Fruit fly (Drosophila melanogaster) whole organism, prepupa: ENCODE data around the gene CG4789.

Source experiments
- CG11294 ChIP-seq: fragments of 200-800 bp; sonication (Bioruptor generic); IDR thresholded peaks from 2 replicates; pipeline ENCODE4 v1.3.6; 2022; ENCODE audit warnings: missing biosample characterization, missing genetic modification characterization
- CG11762 ChIP-seq: fragments of 200-800 bp; sonication (Bioruptor generic); optimal IDR thresholded peaks from 3 replicates; lab custom pipeline; 2016; ENCODE audit warnings: missing biosample characterization, missing genetic modification characterization; ENCODE audit not compliant: insufficient read depth
- CG15336 ChIP-seq: fragments of 200-800 bp; sonication (Bioruptor generic); IDR thresholded peaks from 2 replicates; pipeline ENCODE4 v1.3.6; 2022; ENCODE audit warnings: missing biosample characterization, missing genetic modification characterization
- CG1621 ChIP-seq: fragments of 200-800 bp; sonication (Bioruptor generic); optimal IDR thresholded peaks from 3 replicates; lab custom pipeline; 2018; ENCODE audit warnings: missing biosample characterization, mild to moderate bottlenecking, missing genetic modification characterization
- CG3032 ChIP-seq: fragments of 200-800 bp; optimal IDR thresholded peaks from 2 replicates; lab custom pipeline; 2019; ENCODE audit warnings: missing biosample characterization, mild to moderate bottlenecking, missing genetic modification characterization, moderate library complexity
- CG32006 ChIP-seq: fragments of 200-800 bp; sonication (Bioruptor generic); optimal IDR thresholded peaks from 3 replicates; lab custom pipeline; 2017; ENCODE audit warnings: missing biosample characterization, mild to moderate bottlenecking, missing genetic modification characterization
- CG3919 ChIP-seq: fragments of 200-800 bp; sonication (Bioruptor generic); optimal IDR thresholded peaks from 3 replicates; lab custom pipeline; 2016; ENCODE audit warnings: missing biosample characterization, missing genetic modification characterization
- CG6276 ChIP-seq: fragments of 200-800 bp; sonication (Bioruptor generic); optimal IDR thresholded peaks from 2 replicates; lab custom pipeline; 2017; ENCODE audit warnings: missing biosample characterization, mild to moderate bottlenecking, missing genetic modification characterization
- CG6792 ChIP-seq: fragments of 200-800 bp; sonication (Bioruptor generic); optimal IDR thresholded peaks from 3 replicates; lab custom pipeline; 2016; ENCODE audit warnings: missing biosample characterization, missing genetic modification characterization
- CG6808 ChIP-seq: fragments of 200-800 bp; sonication (Bioruptor generic); optimal IDR thresholded peaks from 3 replicates; lab custom pipeline; 2017; ENCODE audit warnings: missing biosample characterization, missing genetic modification characterization, mild to moderate bottlenecking, moderate library complexity, missing genetic modification reagents
- CG9139 ChIP-seq: fragments of 200-800 bp; sonication (Bioruptor generic); optimal IDR thresholded peaks from 3 replicates; lab custom pipeline; 2017; ENCODE audit warnings: missing biosample characterization, mild to moderate bottlenecking, missing genetic modification characterization
- Eip78C ChIP-seq: fragments of 200-800 bp; sonication (Bioruptor generic); peaks from one replicate; lab custom pipeline; 2016; ENCODE audit warnings: missing biosample characterization, missing genetic modification characterization
- Ets21C ChIP-seq: fragments of 200-800 bp; sonication (Bioruptor generic); optimal IDR thresholded peaks from 3 replicates; lab custom pipeline; 2016; ENCODE audit warnings: missing biosample characterization, missing genetic modification characterization
- Gug ChIP-seq: fragments of 200-800 bp; sonication (Bioruptor generic); IDR thresholded peaks from 2 replicates; pipeline ENCODE4 v1.3.6; 2022; ENCODE audit warnings: missing biosample characterization, missing genetic modification characterization
- Hr39 ChIP-seq: fragments of 200-800 bp; sonication (Bioruptor generic); optimal IDR thresholded peaks from 2 replicates; lab custom pipeline; 2016; ENCODE audit warnings: missing biosample characterization, missing genetic modification characterization
- Lpt ChIP-seq: fragments of 200-800 bp; sonication (Bioruptor generic); optimal IDR thresholded peaks from 3 replicates; lab custom pipeline; 2016; ENCODE audit warnings: missing biosample characterization, missing genetic modification characterization
- Met ChIP-seq: fragments of 200-800 bp; sonication (Bioruptor generic); optimal IDR thresholded peaks from 3 replicates; lab custom pipeline; 2016; ENCODE audit warnings: missing biosample characterization, missing genetic modification characterization
- OdsH ChIP-seq: fragments of 200-800 bp; sonication (Bioruptor generic); optimal IDR thresholded peaks from 3 replicates; lab custom pipeline; 2016; ENCODE audit warnings: missing biosample characterization, missing genetic modification characterization
- Smox ChIP-seq: fragments of 200-800 bp; sonication (Bioruptor generic); optimal IDR thresholded peaks from 3 replicates; lab custom pipeline; 2016; ENCODE audit warnings: missing biosample characterization, missing genetic modification characterization
- Sox102F ChIP-seq: fragments of 200-800 bp; sonication (Bioruptor generic); optimal IDR thresholded peaks from 2 replicates; lab custom pipeline; 2016; ENCODE audit warnings: missing biosample characterization, mild to moderate bottlenecking, missing genetic modification characterization
- Sox14 ChIP-seq: fragments of 200-800 bp; sonication (Bioruptor generic); optimal IDR thresholded peaks from 3 replicates; lab custom pipeline; 2016; ENCODE audit warnings: missing biosample characterization, missing genetic modification characterization
- Sox15 ChIP-seq: fragments of 200-800 bp; sonication (Bioruptor generic); optimal IDR thresholded peaks from 3 replicates; lab custom pipeline; 2016; ENCODE audit warnings: missing biosample characterization, missing genetic modification characterization
- achi ChIP-seq: fragments of 200-800 bp; sonication (Bioruptor generic); optimal IDR thresholded peaks from 3 replicates; lab custom pipeline; 2016; ENCODE audit warnings: missing biosample characterization, missing genetic modification characterization
- acj6 ChIP-seq: fragments of 200-800 bp; sonication (Bioruptor generic); optimal IDR thresholded peaks from 3 replicates; lab custom pipeline; 2016; ENCODE audit warnings: missing biosample characterization, missing genetic modification characterization
- cyc ChIP-seq: fragments of 200-800 bp; sonication (Bioruptor generic); optimal IDR thresholded peaks from 3 replicates; lab custom pipeline; 2016; ENCODE audit warnings: missing biosample characterization, missing genetic modification characterization
- dac ChIP-seq: fragments of 200-800 bp; sonication (Bioruptor generic); optimal IDR thresholded peaks from 2 replicates; lab custom pipeline; 2017; ENCODE audit warnings: missing biosample characterization, mild to moderate bottlenecking, missing genetic modification characterization
- esn ChIP-seq: fragments of 200-800 bp; sonication (Bioruptor generic); optimal IDR thresholded peaks from 2 replicates; lab custom pipeline; 2016; ENCODE audit warnings: missing biosample characterization, mild to moderate bottlenecking, missing genetic modification characterization, moderate library complexity
- fd59A ChIP-seq: fragments of 200-800 bp; sonication (Bioruptor generic); optimal IDR thresholded peaks from 2 replicates; lab custom pipeline; 2017; ENCODE audit warnings: missing biosample characterization, mild to moderate bottlenecking, missing genetic modification characterization, missing genetic modification reagents
- lz ChIP-seq: fragments of 200-800 bp; sonication (Bioruptor generic); optimal IDR thresholded peaks from 3 replicates; lab custom pipeline; 2016; ENCODE audit warnings: missing biosample characterization, missing genetic modification characterization
- net ChIP-seq: fragments of 200-800 bp; sonication (Bioruptor generic); optimal IDR thresholded peaks from 3 replicates; lab custom pipeline; 2016; ENCODE audit warnings: missing biosample characterization, missing genetic modification characterization
- salr ChIP-seq, 2 experiments: fragments of 200-800 bp; sonication (Bioruptor generic); optimal IDR thresholded peaks; 3 replicates each; lab custom pipeline; 2016 to 2018; ENCODE audit warnings: missing biosample characterization in 2 of 2, missing genetic modification characterization in 2 of 2, mild to moderate bottlenecking in 1 of 2
- spab ChIP-seq: fragments of 200-800 bp; sonication (Bioruptor generic); optimal IDR thresholded peaks from 2 replicates; lab custom pipeline; 2017; ENCODE audit warnings: missing biosample characterization, mild to moderate bottlenecking, missing genetic modification characterization, missing genetic modification reagents
- vri ChIP-seq: fragments of 200-800 bp; sonication (Bioruptor generic); optimal IDR thresholded peaks from 3 replicates; lab custom pipeline; 2016; ENCODE audit warnings: missing biosample characterization, mild to moderate bottlenecking, missing genetic modification characterization

The CG4789 gene

DNA sequence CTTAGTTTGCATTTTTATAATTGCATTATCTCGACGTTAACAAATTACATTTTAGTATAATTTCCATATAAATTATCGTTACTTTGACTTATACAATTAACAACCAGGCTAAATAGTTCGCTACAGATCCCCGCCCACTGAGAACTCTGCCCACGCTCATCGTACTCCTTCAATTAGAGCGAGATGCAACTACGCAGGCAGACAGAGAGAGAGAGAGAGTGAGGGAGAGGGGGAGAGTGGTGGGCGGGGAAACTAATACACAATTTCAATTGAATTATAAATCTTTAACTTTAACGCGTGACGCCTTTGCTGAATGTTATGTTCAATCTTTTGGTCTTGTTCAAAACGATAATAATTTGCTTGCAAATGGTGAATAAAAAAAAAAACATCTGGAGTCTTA lies 2.6 kb upstream of the CG4789 start:
- TF ChIP-seq Smox (GFP tag; lab: Kevin White, UChicago), result no peak
- TF ChIP-seq spab (GFP tag; lab: Kevin White, UChicago), result no peak
- TF ChIP-seq Gug (GFP tag; lab: Robert Waterston, UW), result no peak
- no peak for TF ChIP-seq Lpt (GFP tag; lab: Kevin White, UChicago)
- TF ChIP-seq CG11294, result no peak
- TF ChIP-seq cyc, result no peak
- no peak for TF ChIP-seq Ets21C (GFP tag; lab: Kevin White, UChicago)
- TF ChIP-seq fd59A (GFP tag; lab: Kevin White, UChicago), result no peak
- TF ChIP-seq Sox15 (GFP tag; lab: Kevin White, UChicago), result no peak
- no peak for TF ChIP-seq CG15336
- no peak for TF ChIP-seq CG32006 (GFP tag; lab: Kevin White, UChicago)
- no peak for TF ChIP-seq Hr39 (GFP tag; lab: Kevin White, UChicago)
- TF ChIP-seq Sox14, result no peak
- no peak for TF ChIP-seq Met (GFP tag; lab: Kevin White, UChicago)
- TF ChIP-seq Eip78C (GFP tag; lab: Kevin White, UChicago), result no peak
- TF ChIP-seq CG6808 (GFP tag; lab: Kevin White, UChicago), result no peak
- TF ChIP-seq, all 60 proteins: peak for 0

DNA sequence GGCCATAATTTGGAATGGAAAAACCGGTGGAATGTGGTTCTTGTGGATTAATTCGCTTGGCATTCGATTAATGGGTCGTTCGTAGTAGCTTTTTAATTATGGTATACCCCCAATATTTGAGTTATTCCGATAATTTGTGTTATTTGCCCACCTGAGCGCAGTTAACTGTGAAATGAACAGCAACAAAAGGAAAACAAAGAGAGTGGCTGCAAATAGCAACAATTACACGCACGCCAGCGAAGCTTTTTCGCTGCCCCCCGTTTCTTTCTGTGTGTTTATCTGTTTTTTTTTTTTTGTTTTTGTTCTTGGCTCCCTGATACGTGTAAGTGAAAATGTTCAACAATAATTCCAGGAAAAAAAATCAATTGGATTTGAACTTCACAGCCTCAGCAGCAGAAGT lies 816 bp upstream of the CG4789 start:
- peak; percentile 14 for TF ChIP-seq esn (GFP tag; lab: Kevin White, UChicago)
- TF ChIP-seq CG6792, result no peak
- TF ChIP-seq Eip78C (GFP tag; lab: Kevin White, UChicago), result peak; percentile 67
- peak; percentile 74 for TF ChIP-seq Sox14
- TF ChIP-seq CG3919, result no peak
- TF ChIP-seq Gug (GFP tag; lab: Robert Waterston, UW), result peak; percentile 10; the same call in 1 of the 2 replicates

DNA sequence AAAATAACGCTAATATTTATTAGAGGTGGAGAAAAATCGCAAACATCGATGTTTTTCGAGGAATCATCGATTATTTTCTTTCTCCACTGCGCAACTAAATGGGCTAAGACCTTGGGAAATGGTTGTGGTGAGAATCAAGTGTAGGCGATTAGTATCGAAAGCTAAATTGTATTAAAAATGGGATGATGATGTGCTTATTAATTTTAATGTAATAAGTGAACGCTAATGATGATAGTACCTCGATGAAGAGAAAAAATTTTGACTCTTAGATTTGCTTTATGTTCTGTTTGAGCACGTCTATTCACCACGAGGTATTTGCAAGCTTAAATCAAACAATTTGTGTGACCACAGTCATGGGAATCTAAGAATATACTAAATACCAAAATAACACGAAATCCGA lies 2.6 kb downstream of the CG4789 start, which contains the start of the genes Rai1 and CG13005:
Rai1 (minus strand) TSS at position 46 of the 400 bp plus-strand sequence.
CG13005 (plus strand) TSS at position 352 of the 400 bp plus-strand sequence.
- no peak for TF ChIP-seq CG11762
- TF ChIP-seq CG1621, result peak; percentile 34
- no peak for TF ChIP-seq cyc
- no peak for TF ChIP-seq CG9139 (GFP tag; lab: Kevin White, UChicago)
- no peak for TF ChIP-seq net (GFP tag; lab: Kevin White, UChicago)
- TF ChIP-seq acj6, result no peak
- TF ChIP-seq dac, result no peak
- no peak for TF ChIP-seq CG3032 (tag; lab: Kevin White, UChicago)
- peak; percentile 36 for TF ChIP-seq Eip78C (GFP tag; lab: Kevin White, UChicago)
- TF ChIP-seq esn (GFP tag; lab: Kevin White, UChicago), result peak; percentile 8
- no peak for TF ChIP-seq salr (GFP tag; optimal IDR thresholded peaks at IDR 0.05; lab: Kevin White, UChicago)
- TF ChIP-seq OdsH, result no peak
- TF ChIP-seq CG6276 (GFP tag; lab: Kevin White, UChicago), result no peak
- TF ChIP-seq, all 60 proteins: peak for 3

DNA sequence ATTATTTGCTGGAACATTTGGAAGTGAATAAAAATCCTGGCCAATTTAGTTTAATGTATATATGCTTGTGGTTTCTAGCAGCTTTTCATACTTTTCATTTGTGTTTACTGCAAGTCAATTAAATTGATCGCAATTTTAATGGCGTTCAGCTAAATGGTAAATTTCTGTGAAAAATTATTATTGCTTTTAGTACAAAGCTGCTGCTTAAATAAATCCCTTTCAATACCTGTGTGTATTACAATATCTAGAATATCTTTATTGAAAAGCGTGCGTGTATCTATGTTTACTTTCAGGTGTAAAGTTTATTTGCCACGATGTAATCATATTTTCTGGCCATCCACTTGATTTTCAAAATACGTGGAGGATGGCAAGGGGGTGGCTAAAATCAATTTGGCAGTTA lies 5.0 kb downstream of the CG4789 start, which contains the start of gene ppk28:
ppk28 (plus strand) TSS at position 301 of the 400 bp plus-strand sequence.
- TF ChIP-seq lz (no peak), OdsH (no peak), Sox102F (GFP tag; lab: Kevin White, UChicago) (no peak), Smox (GFP tag; lab: Kevin White, UChicago) (no peak), achi (no peak), vri (GFP tag; lab: Kevin White, UChicago) (no peak)

DNA sequence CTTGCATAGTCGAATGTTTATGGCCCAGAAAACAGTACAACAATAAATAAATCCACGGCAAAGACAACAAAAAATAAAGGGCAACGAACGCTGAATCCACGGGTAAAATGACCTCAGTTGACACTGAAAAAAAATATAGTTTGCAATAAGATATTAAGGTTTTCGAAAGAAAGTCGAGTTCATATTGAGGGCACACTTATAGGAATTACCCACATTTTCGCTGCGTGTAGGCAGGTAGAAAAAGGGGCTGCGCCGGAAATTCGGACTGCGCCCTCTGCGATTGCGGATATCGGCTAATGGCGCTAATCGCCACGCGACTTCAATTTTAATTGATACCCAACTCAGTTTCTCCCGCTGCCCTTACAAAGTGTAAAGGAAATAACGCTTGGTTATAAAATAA lies 7.9 kb downstream of the CG4789 start:
- TF ChIP-seq vri (GFP tag; lab: Kevin White, UChicago), result no peak
- TF ChIP-seq Eip78C (GFP tag; lab: Kevin White, UChicago), result peak; percentile 29
- TF ChIP-seq, all 60 proteins: peak for 1
